Worm (Caenorhabditis elegans) whole organism, L1 larva: ENCODE results near the gene nas-10.

Experiments
- ama-1 ChIP-seq: fragments of 150-350 bp; optimal IDR thresholded peaks from 2 replicates; lab custom pipeline; 2014
- elt-2 ChIP-seq: sonication (generic microtip); optimal IDR thresholded peaks from 2 replicates; lab custom pipeline; 2016; ENCODE audit warnings: missing genetic modification characterization, mild to moderate bottlenecking, inconsistent platforms, missing compliant biosample characterization, missing genetic modification reagents
- lin-39 ChIP-seq: fragments of 150-350 bp; optimal IDR thresholded peaks from 2 replicates; lab custom pipeline; 2014; ENCODE audit warnings: missing biosample characterization, missing genetic modification reagents, missing genetic modification characterization
- lsy-2 ChIP-seq, 2 experiments: fragments of 150-350 bp; optimal IDR thresholded peaks; 2 replicates each; lab custom pipeline; 2014; ENCODE audit warnings: missing biosample characterization in 2 of 2, missing genetic modification characterization in 2 of 2
- nhr-12 ChIP-seq: sonication (generic microtip); optimal IDR thresholded peaks from 2 replicates; lab custom pipeline; 2017; ENCODE audit warnings: missing biosample characterization, missing genetic modification characterization
- nhr-28 ChIP-seq: fragments of 150-350 bp; optimal IDR thresholded peaks from 2 replicates; lab custom pipeline; 2014; ENCODE audit warnings: missing biosample characterization, missing genetic modification characterization
- nhr-90 ChIP-seq: sonication (generic microtip); optimal IDR thresholded peaks from 2 replicates; lab custom pipeline; 2016; ENCODE audit warnings: mild to moderate bottlenecking, missing genetic modification characterization, missing compliant biosample characterization; ENCODE audit not compliant: poor library complexity
- pag-3 ChIP-seq: sonication (generic microtip); optimal IDR thresholded peaks from 2 replicates; lab custom pipeline; 2017; ENCODE audit warnings: missing genetic modification characterization, mild to moderate bottlenecking, missing compliant biosample characterization, antibody characterized with exemption, borderline replicate concordance; ENCODE audit not compliant: insufficient read depth
- ztf-11 ChIP-seq, 2 experiments: sonication (generic microtip); optimal IDR thresholded peaks; 2 replicates each; lab custom pipeline; 2016 to 2017; ENCODE audit warnings: missing genetic modification characterization in 2 of 2, missing biosample characterization in 1 of 2, missing compliant biosample characterization in 1 of 2

ce11 chrX:11012337-11012736 is 49.0 kb upstream of the nas-10 start, which contains the start of gene F58A3.3:
- no peak for TF ChIP-seq nhr-12
- no peak for TF ChIP-seq lin-39 (tag; lab: Kevin White, UChicago)
- no peak for TF ChIP-seq ama-1 (lab: Kevin White, UChicago)
- no peak for TF ChIP-seq nhr-28 (tag; lab: Kevin White, UChicago)
- TF ChIP-seq ztf-11 (tag; optimal IDR thresholded peaks at IDR 0.05; lab: Kevin White, UChicago) = no peak
- TF ChIP-seq elt-2 (tag; lab: Kevin White, UChicago) = no peak
- TF ChIP-seq nhr-90 (tag; lab: Kevin White, UChicago) = no peak
- no peak for TF ChIP-seq pag-3 (tag; lab: Kevin White, UChicago)
- TF ChIP-seq lsy-2 (tag; optimal IDR thresholded peaks at IDR 0.05; lab: Kevin White, UChicago) = no peak
